Worm (Caenorhabditis elegans) whole organism, L3 larva: Measurements from ENCODE around the gene Y48E1C.1.
A peak's percentile ranks its signal among the peaks of the same experiment; 100 is the strongest.

Source experiments
- R02D3.7 ChIP-seq: fragments of 150-350 bp; optimal IDR thresholded peaks from 2 replicates; lab custom pipeline; 2014; ENCODE audit warnings: missing biosample characterization, missing genetic modification characterization
- ZK546.5 ChIP-seq: sonication (generic microtip); optimal IDR thresholded peaks from 2 replicates; lab custom pipeline; 2017; ENCODE audit warnings: missing biosample characterization, missing genetic modification characterization
- ama-1 ChIP-seq: fragments of 150-350 bp; optimal IDR thresholded peaks from 2 replicates; lab custom pipeline; 2018
- ceh-16 ChIP-seq: sonication (generic microtip); optimal IDR thresholded peaks from 2 replicates; lab custom pipeline; 2017; ENCODE audit warnings: missing biosample characterization, missing genetic modification characterization
- ceh-28 ChIP-seq: fragments of 150-350 bp; optimal IDR thresholded peaks from 2 replicates; lab custom pipeline; 2014; ENCODE audit warnings: missing biosample characterization, missing genetic modification reagents, missing genetic modification characterization
- egl-27 ChIP-seq: sonication (generic microtip); optimal IDR thresholded peaks from 4 replicates; lab custom pipeline; 2017; ENCODE audit warnings: missing biosample characterization, missing genetic modification reagents, missing genetic modification characterization
- egl-5 ChIP-seq: fragments of 150-350 bp; optimal IDR thresholded peaks from 2 replicates; lab custom pipeline; 2017; ENCODE audit warnings: missing biosample characterization, missing genetic modification reagents, missing genetic modification characterization, inconsistent platforms
- elt-1 ChIP-seq: fragments of 150-350 bp; optimal IDR thresholded peaks from 2 replicates; lab custom pipeline; 2014; ENCODE audit warnings: missing biosample characterization, missing genetic modification characterization
- elt-2 ChIP-seq: sonication (generic microtip); optimal IDR thresholded peaks from 2 replicates; lab custom pipeline; 2016; ENCODE audit warnings: missing genetic modification reagents, mild to moderate bottlenecking, missing genetic modification characterization, missing compliant biosample characterization
- elt-3 ChIP-seq, 3 experiments: fragments of 150-350 bp in 1 of 3; sonication (generic microtip) in 2 of 3; optimal IDR thresholded peaks; 2 replicates in 2 of 3; 4 replicates in 1 of 3; lab custom pipeline; 2014 to 2017; ENCODE audit warnings: missing biosample characterization in 3 of 3, missing genetic modification characterization in 3 of 3
- eor-1 ChIP-seq, 2 experiments: fragments of 150-350 bp; optimal IDR thresholded peaks; 2 replicates each; lab custom pipeline; 2014 to 2018; ENCODE audit warnings: missing biosample characterization in 2 of 2, missing genetic modification characterization in 2 of 2
- fkh-10 ChIP-seq: sonication (generic microtip); optimal IDR thresholded peaks from 2 replicates; lab custom pipeline; 2017; ENCODE audit warnings: missing biosample characterization, missing genetic modification reagents, missing genetic modification characterization
- fkh-2 ChIP-seq: fragments of 150-350 bp; optimal IDR thresholded peaks from 2 replicates; lab custom pipeline; 2014; ENCODE audit warnings: missing biosample characterization, missing genetic modification reagents, missing genetic modification characterization
- hmg-11 ChIP-seq: sonication (generic microtip); optimal IDR thresholded peaks from 2 replicates; lab custom pipeline; 2016; ENCODE audit warnings: missing genetic modification characterization, missing compliant biosample characterization
- lin-15B ChIP-seq: fragments of 150-350 bp; optimal IDR thresholded peaks from 2 replicates; lab custom pipeline; 2014; ENCODE audit warnings: missing biosample characterization, missing genetic modification characterization
- lin-39 ChIP-seq: fragments of 150-350 bp; optimal IDR thresholded peaks from 2 replicates; lab custom pipeline; 2018; ENCODE audit warnings: missing biosample characterization, missing genetic modification reagents, missing genetic modification characterization
- mdl-1 ChIP-seq: fragments of 150-350 bp; optimal IDR thresholded peaks from 2 replicates; lab custom pipeline; 2014; ENCODE audit warnings: missing biosample characterization, missing genetic modification characterization
- nfya-1 ChIP-seq: sonication (generic microtip); optimal IDR thresholded peaks from 2 replicates; lab custom pipeline; 2017; ENCODE audit warnings: missing genetic modification characterization, mild to moderate bottlenecking, missing compliant biosample characterization, antibody characterized with exemption, moderate library complexity; ENCODE audit not compliant: insufficient read depth
- nhr-11 ChIP-seq: fragments of 150-350 bp; optimal IDR thresholded peaks from 2 replicates; lab custom pipeline; 2014; ENCODE audit warnings: missing biosample characterization, missing genetic modification characterization
- nhr-12 ChIP-seq: fragments of 150-350 bp; optimal IDR thresholded peaks from 2 replicates; lab custom pipeline; 2014; ENCODE audit warnings: missing biosample characterization, missing genetic modification characterization
- nhr-237 ChIP-seq: fragments of 150-350 bp; optimal IDR thresholded peaks from 2 replicates; lab custom pipeline; 2014; ENCODE audit warnings: missing biosample characterization, missing genetic modification characterization
- nhr-28 ChIP-seq: fragments of 150-350 bp; optimal IDR thresholded peaks from 2 replicates; lab custom pipeline; 2014; ENCODE audit warnings: missing biosample characterization, missing genetic modification characterization
- nhr-77 ChIP-seq: fragments of 150-350 bp; optimal IDR thresholded peaks from 2 replicates; lab custom pipeline; 2014; ENCODE audit warnings: missing biosample characterization, missing genetic modification characterization
- pha-4 ChIP-seq: fragments of 150-350 bp; optimal IDR thresholded peaks from 2 replicates; lab custom pipeline; 2014; ENCODE audit warnings: missing biosample characterization, missing genetic modification reagents, missing genetic modification characterization
- pqm-1 ChIP-seq: fragments of 150-350 bp; optimal IDR thresholded peaks from 2 replicates; lab custom pipeline; 2017; ENCODE audit warnings: missing biosample characterization, missing genetic modification characterization, inconsistent platforms
- sea-2 ChIP-seq: fragments of 150-350 bp; sonication (generic microtip); optimal IDR thresholded peaks from 4 replicates; lab custom pipeline; 2014; ENCODE audit warnings: missing biosample characterization, missing genetic modification reagents, missing genetic modification characterization
- tbx-2 ChIP-seq: sonication (generic microtip); optimal IDR thresholded peaks from 2 replicates; lab custom pipeline; 2016; ENCODE audit warnings: mild to moderate bottlenecking, missing genetic modification characterization, missing compliant biosample characterization
- unc-39 ChIP-seq: sonication (generic microtip); optimal IDR thresholded peaks from 4 replicates; lab custom pipeline; 2017; ENCODE audit warnings: missing biosample characterization, missing genetic modification characterization
- unc-62 ChIP-seq: fragments of 150-350 bp; sonication (generic microtip); optimal IDR thresholded peaks from 4 replicates; lab custom pipeline; 2014; ENCODE audit warnings: missing biosample characterization, missing genetic modification reagents, missing genetic modification characterization
- zag-1 ChIP-seq: fragments of 150-350 bp; optimal IDR thresholded peaks from 2 replicates; lab custom pipeline; 2014; ENCODE audit warnings: missing biosample characterization, missing genetic modification characterization
- ztf-11 ChIP-seq: fragments of 150-350 bp; optimal IDR thresholded peaks from 2 replicates; lab custom pipeline; 2014; ENCODE audit warnings: missing biosample characterization, missing genetic modification characterization
- ztf-4 ChIP-seq: fragments of 150-350 bp; optimal IDR thresholded peaks from 2 replicates; lab custom pipeline; 2014; ENCODE audit warnings: missing biosample characterization, missing genetic modification characterization

Gene Y48E1C.1

ce11 chrII:13412335-13412734 is 2.5 kb upstream of the Y48E1C.1 start, which contains the start of gene Y48C3A.18:
TSS of gene Y48C3A.18 (plus strand) at chrII:13412635.
- TF ChIP-seq pqm-1 (tag; lab: Kevin White, UChicago) (no peak), pha-4 (tag; lab: Kevin White, UChicago) (no peak), fkh-2 (no peak), unc-62 (no peak), R02D3.7 (no peak), elt-2 (tag; lab: Kevin White, UChicago) (no peak), ceh-28 (tag; lab: Kevin White, UChicago) (no peak), egl-27 (no peak), fkh-10 (no peak), nfya-1 (tag; lab: Kevin White, UChicago) (no peak), ztf-4 (no peak)

- TF ChIP-seq elt-3 (tag; optimal IDR thresholded peaks at IDR 0.05; lab: Kevin White, UChicago) = no peak
- peak; percentile 100 for TF ChIP-seq ceh-28 (tag; lab: Kevin White, UChicago)
These were observed 708 bp upstream of the Y48E1C.1 start for ce11 chrII:13414099-13414498.

- no peak for TF ChIP-seq hmg-11 (tag; lab: Kevin White, UChicago)
- TF ChIP-seq ceh-28 (tag; lab: Kevin White, UChicago) = no peak
- no peak for TF ChIP-seq sea-2
- TF ChIP-seq lin-39 (tag; lab: Kevin White, UChicago) = no peak
- no peak for TF ChIP-seq nfya-1 (tag; lab: Kevin White, UChicago)
- no peak for TF ChIP-seq ZK546.5 (tag; lab: Kevin White, UChicago)
- TF ChIP-seq nhr-237 (tag; lab: Kevin White, UChicago) = no peak
These were observed 1.7 kb downstream of the Y48E1C.1 start for ce11 chrII:13416552-13416951.

ce11 chrII:13417452-13418031 is 2.7 kb downstream of the Y48E1C.1 start:
- peak; percentile 99 for TF ChIP-seq ceh-28 (tag; lab: Kevin White, UChicago)
- TF ChIP-seq hmg-11 (tag; lab: Kevin White, UChicago) = no peak
- TF ChIP-seq elt-2 (tag; lab: Kevin White, UChicago) = no peak

- TF ChIP-seq elt-1 (tag; lab: Kevin White, UChicago) (no peak), egl-5 (tag; lab: Kevin White, UChicago) (no peak), ZK546.5 (tag; lab: Kevin White, UChicago) (no peak), ceh-16 (tag; lab: Kevin White, UChicago) (no peak), egl-27 (no peak), fkh-10 (no peak), lin-39 (tag; lab: Kevin White, UChicago) (no peak), hmg-11 (tag; lab: Kevin White, UChicago) (no peak), ztf-11 (no peak), nhr-12 (no peak), mdl-1 (tag; lab: Kevin White, UChicago) (no peak), unc-39 (no peak), ceh-28 (tag; lab: Kevin White, UChicago) (no peak), ztf-4 (no peak)
These were observed 9.4 kb downstream of the Y48E1C.1 start, which contains the start of gene Y48E1C.2 for ce11 chrII:13424242-13424641. TSS of gene Y48E1C.2 (plus strand) at chrII:13424542.

ce11 chrII:13436725-13437124 is 21.9 kb downstream of the Y48E1C.1 start, which contains the start of gene Y48E1C.4:
TSS of gene Y48E1C.4 (minus strand) at chrII:13436825.
- no peak for TF ChIP-seq ceh-28 (tag; lab: Kevin White, UChicago)
- no peak for TF ChIP-seq mdl-1 (tag; lab: Kevin White, UChicago)
- no peak for TF ChIP-seq ama-1 (lab: Kevin White, UChicago)
- no peak for TF ChIP-seq ceh-16 (tag; lab: Kevin White, UChicago)
- no peak for TF ChIP-seq pha-4 (tag; lab: Kevin White, UChicago)
- TF ChIP-seq unc-39 = no peak
- no peak for TF ChIP-seq tbx-2 (tag; lab: Kevin White, UChicago)
- no peak for TF ChIP-seq nhr-28
- TF ChIP-seq elt-2 (tag; lab: Kevin White, UChicago) = no peak
- TF ChIP-seq lin-15B (tag; lab: Kevin White, UChicago) = no peak
- TF ChIP-seq nhr-11 (tag; lab: Kevin White, UChicago) = no peak
- no peak for TF ChIP-seq lin-39 (tag; lab: Kevin White, UChicago)
- no peak for TF ChIP-seq zag-1 (tag; lab: Kevin White, UChicago)
- TF ChIP-seq unc-62 = no peak
- TF ChIP-seq egl-27 = no peak
- TF ChIP-seq nhr-77 (tag; lab: Kevin White, UChicago) = no peak
- no peak for TF ChIP-seq nfya-1 (tag; lab: Kevin White, UChicago)
- TF ChIP-seq eor-1 (tag; optimal IDR thresholded peaks at IDR 0.05; lab: Kevin White, UChicago) = no peak
